Worm (Caenorhabditis elegans) whole organism, L3 larva: ENCODE results near the gene C50E10.2.

Source experiments
- aly-2 ChIP-seq: fragments of 150-350 bp; optimal IDR thresholded peaks from 2 replicates; lab custom pipeline; 2014; ENCODE audit warnings: missing biosample characterization, missing genetic modification characterization
- lin-39 ChIP-seq: fragments of 150-350 bp; optimal IDR thresholded peaks from 2 replicates; lab custom pipeline; 2018; ENCODE audit warnings: missing biosample characterization, missing genetic modification reagents, missing genetic modification characterization
- nhr-11 ChIP-seq: fragments of 150-350 bp; optimal IDR thresholded peaks from 2 replicates; lab custom pipeline; 2014; ENCODE audit warnings: missing biosample characterization, missing genetic modification characterization
- skn-1 ChIP-seq: fragments of 150-350 bp; optimal IDR thresholded peaks from 2 replicates; lab custom pipeline; 2014; ENCODE audit warnings: missing biosample characterization, missing genetic modification characterization

- TF ChIP-seq nhr-11 (no peak), aly-2 (tag; lab: Kevin White, UChicago) (no peak), skn-1 (tag; lab: Kevin White, UChicago) (no peak), lin-39 (tag; lab: Kevin White, UChicago) (no peak)
Observed at ce11 chrII:12284045-12284444, 25.5 kb downstream of the C50E10.2 start.
